Worm (Caenorhabditis elegans) whole organism, late embryonic: Measurements from ENCODE around the gene shk-1.

ENCODE experiments used
- ceh-30 ChIP-seq: fragments of 150-350 bp; optimal IDR thresholded peaks from 2 replicates; lab custom pipeline; 2014; ENCODE audit warnings: missing biosample characterization, missing genetic modification characterization
- ceh-48 ChIP-seq: sonication (generic microtip); optimal IDR thresholded peaks from 2 replicates; lab custom pipeline; 2016; ENCODE audit warnings: missing genetic modification characterization, inconsistent platforms, missing compliant biosample characterization
- dmd-4 ChIP-seq: sonication (generic microtip); optimal IDR thresholded peaks from 2 replicates; lab custom pipeline; 2016; ENCODE audit warnings: borderline replicate concordance, missing genetic modification characterization, missing compliant biosample characterization
- eyg-1 ChIP-seq: sonication (generic microtip); optimal IDR thresholded peaks from 2 replicates; lab custom pipeline; 2016; ENCODE audit warnings: missing genotype, missing genetic modification characterization, missing compliant biosample characterization

DNA sequence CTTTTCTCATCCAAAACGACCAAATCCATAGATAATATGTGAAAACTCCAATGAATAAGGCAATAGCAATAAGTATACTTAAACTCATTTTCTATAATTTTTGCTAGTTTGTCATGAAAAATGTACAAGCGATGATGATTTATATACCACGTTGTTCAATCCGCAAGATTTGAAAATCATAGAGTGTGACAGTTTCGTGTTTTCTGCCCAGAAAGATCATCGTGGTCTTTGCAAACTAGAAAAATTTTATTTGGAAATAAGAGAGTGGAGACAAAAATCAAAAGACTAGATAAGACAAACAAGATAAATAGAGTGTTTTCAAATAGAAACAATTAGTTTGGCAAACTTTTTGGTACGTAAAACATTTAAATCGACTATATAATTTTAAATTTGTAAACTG, 35.2 kb downstream of the shk-1 start, which contains the start of gene cyp-13A3:
- no peak for TF ChIP-seq ceh-48
- no peak for TF ChIP-seq ceh-30 (tag; lab: Kevin White, UChicago)
- TF ChIP-seq dmd-4 = no peak
- TF ChIP-seq eyg-1 = no peak
